Fruit fly (Drosophila melanogaster) whole organism, embryonic: ENCODE data around the gene Fur2.

Source experiments
- ATbp ChIP-seq: fragments of 200-800 bp; sonication (Bioruptor generic); optimal IDR thresholded peaks from 2 replicates; lab custom pipeline; 2017; ENCODE audit warnings: missing biosample characterization, mild to moderate bottlenecking, missing genetic modification characterization, missing genetic modification reagents
- BtbVII ChIP-seq: fragments of 200-800 bp; sonication (Bioruptor generic); optimal IDR thresholded peaks from 3 replicates; lab custom pipeline; 2017; ENCODE audit warnings: missing biosample characterization, mild to moderate bottlenecking, missing genetic modification characterization
- CG10274 ChIP-seq: fragments of 200-800 bp; sonication (Bioruptor generic); optimal IDR thresholded peaks from 3 replicates; lab custom pipeline; 2017; ENCODE audit warnings: missing biosample characterization, mild to moderate bottlenecking, missing genetic modification characterization
- CG10565 ChIP-seq: fragments of 200-800 bp; sonication (Bioruptor generic); optimal IDR thresholded peaks from 3 replicates; lab custom pipeline; 2016; ENCODE audit warnings: missing biosample characterization, mild to moderate bottlenecking, missing genetic modification characterization
- CG10979 ChIP-seq: fragments of 200-800 bp; sonication (Bioruptor generic); optimal IDR thresholded peaks from 2 replicates; lab custom pipeline; 2018; ENCODE audit warnings: missing biosample characterization, mild to moderate bottlenecking, missing genetic modification characterization, moderate library complexity
- CG11085 ChIP-seq: fragments of 200-800 bp; sonication (Bioruptor generic); IDR thresholded peaks from 2 replicates; pipeline ENCODE4 v1.3.6; 2022; ENCODE audit warnings: missing biosample characterization, missing genetic modification characterization
- CG11560 ChIP-seq: fragments of 200-800 bp; sonication (Bioruptor generic); IDR thresholded peaks from 3 replicates; pipeline ENCODE4 v1.3.6; 2022; ENCODE audit warnings: missing biosample characterization, missing genetic modification characterization
- CG12769 ChIP-seq: fragments of 200-800 bp; sonication (Bioruptor generic); optimal IDR thresholded peaks from 2 replicates; lab custom pipeline; 2019; ENCODE audit warnings: missing biosample characterization, mild to moderate bottlenecking, missing genetic modification characterization, moderate library complexity
- CG13894 ChIP-seq: fragments of 200-800 bp; sonication (Bioruptor generic); optimal IDR thresholded peaks from 3 replicates; lab custom pipeline; 2018; ENCODE audit warnings: missing biosample characterization, mild to moderate bottlenecking, missing genetic modification characterization, moderate library complexity
- CG14014 ChIP-seq: fragments of 200-800 bp; sonication (Bioruptor generic); IDR thresholded peaks from 2 replicates; pipeline ENCODE4 v1.3.6; 2022; ENCODE audit warnings: missing biosample characterization, missing genetic modification characterization
- CG15514 ChIP-seq: fragments of 200-800 bp; sonication (Bioruptor generic); optimal IDR thresholded peaks from 3 replicates; lab custom pipeline; 2017; ENCODE audit warnings: missing biosample characterization, missing genetic modification characterization, mild to moderate bottlenecking, moderate library complexity, missing genetic modification reagents
- CG17912 ChIP-seq: fragments of 200-800 bp; sonication (Bioruptor generic); optimal IDR thresholded peaks from 2 replicates; lab custom pipeline; 2018; ENCODE audit warnings: missing biosample characterization, mild to moderate bottlenecking, missing genetic modification characterization
- CG31388 ChIP-seq: fragments of 200-800 bp; sonication (Bioruptor generic); optimal IDR thresholded peaks from 2 replicates; lab custom pipeline; 2016; ENCODE audit warnings: missing biosample characterization, missing genetic modification characterization
- CG31441 ChIP-seq: fragments of 200-800 bp; sonication (Bioruptor generic); IDR thresholded peaks from 2 replicates; pipeline ENCODE4 v1.3.6; 2022; ENCODE audit warnings: missing biosample characterization, missing genetic modification characterization
- CG32767 ChIP-seq: fragments of 200-800 bp; sonication (Bioruptor generic); IDR thresholded peaks from 2 replicates; pipeline ENCODE4 v1.3.6; 2022; ENCODE audit warnings: missing biosample characterization, missing genetic modification characterization
- CG34224 ChIP-seq: fragments of 200-800 bp; sonication (Bioruptor generic); IDR thresholded peaks from 3 replicates; pipeline ENCODE4 v1.3.6; 2022; ENCODE audit warnings: missing biosample characterization, missing genetic modification characterization; ENCODE audit not compliant: partially characterized antibody
- CG3995 ChIP-seq: fragments of 200-800 bp; sonication (Bioruptor generic); optimal IDR thresholded peaks from 3 replicates; lab custom pipeline; 2016; ENCODE audit warnings: missing biosample characterization, missing genetic modification characterization
- CG4282 ChIP-seq: fragments of 200-800 bp; sonication (Bioruptor generic); optimal IDR thresholded peaks from 2 replicates; lab custom pipeline; 2016; ENCODE audit warnings: missing biosample characterization, missing genetic modification characterization
- CG4854 ChIP-seq: fragments of 200-800 bp; sonication (Bioruptor generic); optimal IDR thresholded peaks from 2 replicates; lab custom pipeline; 2016; ENCODE audit warnings: missing biosample characterization, missing genetic modification characterization, inconsistent platforms
- CG6791 ChIP-seq: fragments of 200-800 bp; sonication (Bioruptor generic); IDR thresholded peaks from 3 replicates; pipeline ENCODE4 v1.3.6; 2022; ENCODE audit warnings: missing biosample characterization, missing genetic modification characterization; ENCODE audit not compliant: partially characterized antibody
- CG9437 ChIP-seq: fragments of 200-800 bp; sonication (Bioruptor generic); optimal IDR thresholded peaks from 2 replicates; lab custom pipeline; 2018; ENCODE audit warnings: missing biosample characterization, mild to moderate bottlenecking, missing genetic modification characterization
- CG9932 ChIP-seq: fragments of 200-800 bp; sonication (Bioruptor generic); IDR thresholded peaks from 2 replicates; pipeline ENCODE4 v1.3.6; 2022; ENCODE audit warnings: missing biosample characterization, missing genetic modification characterization
- Deaf1 ChIP-seq: fragments of 200-800 bp; optimal IDR thresholded peaks from 3 replicates; lab custom pipeline; 2019; ENCODE audit warnings: missing biosample characterization, mild to moderate bottlenecking, missing genetic modification characterization, moderate library complexity
- Fer2 ChIP-seq: fragments of 200-800 bp; sonication (Bioruptor generic); optimal IDR thresholded peaks from 2 replicates; lab custom pipeline; 2018; ENCODE audit warnings: missing biosample characterization, mild to moderate bottlenecking, missing genetic modification characterization, moderate library complexity
- Hand ChIP-seq: fragments of 200-800 bp; sonication (Bioruptor generic); optimal IDR thresholded peaks from 2 replicates; lab custom pipeline; 2017; ENCODE audit warnings: mild to moderate bottlenecking, missing biosample characterization, missing genetic modification reagents, missing genetic modification characterization
- Hr78 ChIP-seq, 2 experiments: fragments of 200-800 bp in 1 of 2; fragments of >200 bp in 1 of 2; sonication (Bioruptor generic) in 1 of 2; optimal IDR thresholded peaks; 2 replicates each; lab custom pipeline; 2017 to 2019; ENCODE audit warnings: missing biosample characterization in 2 of 2, missing genetic modification characterization in 2 of 2, mild to moderate bottlenecking in 1 of 2, moderate library complexity in 1 of 2
- Lpt ChIP-seq: fragments of >200 bp; optimal IDR thresholded peaks from 2 replicates; lab custom pipeline; 2018; ENCODE audit warnings: missing biosample characterization, missing genetic modification characterization
- MBD-R2 ChIP-seq: fragments of 200-800 bp; sonication (Bioruptor generic); IDR thresholded peaks from 2 replicates; pipeline ENCODE4 v1.3.6; 2022; ENCODE audit warnings: missing biosample characterization, missing genetic modification characterization
- Max ChIP-seq: fragments of 200-800 bp; sonication (Bioruptor generic); optimal IDR thresholded peaks from 2 replicates; lab custom pipeline; 2016; ENCODE audit warnings: missing biosample characterization, mild to moderate bottlenecking, missing genetic modification characterization
- NK7.1 ChIP-seq: fragments of 200-800 bp; sonication (Bioruptor generic); optimal IDR thresholded peaks from 3 replicates; lab custom pipeline; 2016; ENCODE audit warnings: missing biosample characterization, missing genetic modification characterization
- Poxn ChIP-seq: fragments of 200-800 bp; sonication (Bioruptor generic); IDR thresholded peaks from 2 replicates; pipeline ENCODE4 v1.3.6; 2022; ENCODE audit warnings: missing biosample characterization, missing genetic modification characterization
- Sry-β ChIP-seq: fragments of 200-800 bp; sonication (Bioruptor generic); optimal IDR thresholded peaks from 2 replicates; lab custom pipeline; 2018; ENCODE audit warnings: missing biosample characterization, mild to moderate bottlenecking, missing genetic modification characterization, moderate library complexity
- Usf ChIP-seq: fragments of 200-800 bp; sonication (Bioruptor generic); optimal IDR thresholded peaks from 2 replicates; lab custom pipeline; 2017; ENCODE audit warnings: missing genotype, missing biosample characterization, missing genetic modification characterization
- Xbp1 ChIP-seq: fragments of 200-800 bp; sonication (Bioruptor generic); optimal IDR thresholded peaks from 3 replicates; lab custom pipeline; 2016; ENCODE audit warnings: missing biosample characterization, mild to moderate bottlenecking, missing genetic modification characterization
- ac ChIP-seq: fragments of 200-800 bp; sonication (Bioruptor generic); optimal IDR thresholded peaks from 3 replicates; lab custom pipeline; 2017; ENCODE audit warnings: missing biosample characterization, mild to moderate bottlenecking, missing genetic modification characterization
- amos ChIP-seq: fragments of 200-800 bp; sonication (Bioruptor generic); IDR thresholded peaks from 2 replicates; pipeline ENCODE4 v1.3.6; 2022; ENCODE audit warnings: missing biosample characterization, missing genetic modification characterization; ENCODE audit not compliant: partially characterized antibody
- bsh ChIP-seq, 2 experiments: fragments of 200-800 bp; sonication (Bioruptor generic); optimal IDR thresholded peaks; 2 replicates each; lab custom pipeline; 2017 to 2018; ENCODE audit warnings: mild to moderate bottlenecking in 2 of 2, missing biosample characterization in 2 of 2, missing genetic modification characterization in 2 of 2, moderate library complexity in 1 of 2
- gsb ChIP-seq: fragments of 200-800 bp; sonication (Bioruptor generic); IDR thresholded peaks from 2 replicates; pipeline ENCODE4 v1.3.6; 2022; ENCODE audit warnings: missing biosample characterization, missing genetic modification characterization
- gsb-n ChIP-seq: fragments of 200-800 bp; sonication (Bioruptor generic); optimal IDR thresholded peaks from 3 replicates; lab custom pipeline; 2018; ENCODE audit warnings: missing biosample characterization, mild to moderate bottlenecking, missing genetic modification characterization
- kni ChIP-seq: fragments of 200-800 bp; sonication (Bioruptor generic); optimal IDR thresholded peaks from 3 replicates; lab custom pipeline; 2017; ENCODE audit warnings: mild to moderate bottlenecking, missing biosample characterization, missing genetic modification reagents, missing genetic modification characterization
- mam ChIP-seq: fragments of 200-800 bp; sonication (Bioruptor generic); optimal IDR thresholded peaks from 3 replicates; lab custom pipeline; 2016; ENCODE audit warnings: missing biosample characterization, missing genetic modification characterization
- nerfin-2 ChIP-seq: fragments of 200-800 bp; sonication (Bioruptor generic); IDR thresholded peaks from 2 replicates; pipeline ENCODE4 v1.3.6; 2022; ENCODE audit warnings: missing biosample characterization, missing genetic modification characterization; ENCODE audit not compliant: partially characterized antibody
- sd ChIP-seq: fragments of 200-800 bp; sonication (Bioruptor generic); optimal IDR thresholded peaks from 3 replicates; lab custom pipeline; 2018; ENCODE audit warnings: missing biosample characterization, mild to moderate bottlenecking, missing genetic modification characterization, moderate library complexity
- so ChIP-seq: fragments of 200-800 bp; sonication (Bioruptor generic); IDR thresholded peaks from 3 replicates; pipeline ENCODE4 v1.3.6; 2022; ENCODE audit warnings: missing biosample characterization, missing genetic modification characterization
- stwl ChIP-seq: fragments of 200-800 bp; sonication (Bioruptor generic); optimal IDR thresholded peaks from 3 replicates; lab custom pipeline; 2018; ENCODE audit warnings: missing biosample characterization, mild to moderate bottlenecking, missing genetic modification characterization, moderate library complexity
- unc-4 ChIP-seq: fragments of 200-800 bp; sonication (Bioruptor generic); IDR thresholded peaks from 2 replicates; pipeline ENCODE4 v1.3.6; 2022; ENCODE audit warnings: missing biosample characterization, missing genetic modification characterization; ENCODE audit not compliant: partially characterized antibody
- vfl ChIP-seq: fragments of 200-800 bp; sonication (Bioruptor generic); optimal IDR thresholded peaks from 2 replicates; lab custom pipeline; 2016; ENCODE audit warnings: missing biosample characterization, missing genetic modification characterization
- zen ChIP-seq: fragments of 200-800 bp; sonication (Bioruptor generic); optimal IDR thresholded peaks from 3 replicates; lab custom pipeline; 2018; ENCODE audit warnings: missing biosample characterization, mild to moderate bottlenecking, missing genetic modification characterization, moderate library complexity

Fur2 gene

dm6 chrX:16333434-16334141 lies 39.3 kb upstream of the Fur2 start, which contains the start of the genes CG9921 and Dsp1 (continued):
- no peak for TF ChIP-seq ac (GFP tag; lab: Kevin White, UChicago)
- no peak for TF ChIP-seq Lpt (GFP tag; lab: Kevin White, UChicago)
- no peak for TF ChIP-seq kni (GFP tag; lab: Kevin White, UChicago)
- peak; percentile 2 for TF ChIP-seq CG13894 (tag; lab: Kevin White, UChicago)
- TF ChIP-seq CG31441 (GFP tag; lab: Robert Waterston, UW), result no peak
- no peak for TF ChIP-seq Fer2
- no peak for TF ChIP-seq CG4854 (GFP tag; lab: Kevin White, UChicago)
- TF ChIP-seq CG11560 (tag; lab: Robert Waterston, UW), result no peak
- TF ChIP-seq stwl (tag; lab: Kevin White, UChicago), result no peak
- TF ChIP-seq Hand (GFP tag; lab: Kevin White, UChicago), result peak; percentile 18
- no peak for TF ChIP-seq gsb-n (tag; lab: Kevin White, UChicago)
- TF ChIP-seq amos, result peak; percentile 17; the same call in 1 of the 2 replicates
- TF ChIP-seq nerfin-2 (GFP tag; lab: Robert Waterston, UW), result no peak
- TF ChIP-seq CG4282 (GFP tag; lab: Kevin White, UChicago), result no peak
- TF ChIP-seq Hr78 (GFP tag; optimal IDR thresholded peaks at IDR 0.05; lab: Kevin White, UChicago), result no peak
- no peak for TF ChIP-seq CG10274 (GFP tag; lab: Kevin White, UChicago)
- 0 out of 2 replicates have a peak, but pooled peaks have one; percentile 21 for TF ChIP-seq CG14014 (GFP tag; lab: Robert Waterston, UW)
- no peak for TF ChIP-seq CG10565 (GFP tag; lab: Kevin White, UChicago)
- no peak for TF ChIP-seq CG31388 (GFP tag; lab: Kevin White, UChicago)
- no peak for TF ChIP-seq CG17912
- TF ChIP-seq CG10979 (tag; lab: Kevin White, UChicago), result no peak
- no peak for TF ChIP-seq CG11085 (GFP tag; lab: Robert Waterston, UW)
- TF ChIP-seq BtbVII (GFP tag; lab: Kevin White, UChicago), result no peak
- TF ChIP-seq NK7.1 (GFP tag; lab: Kevin White, UChicago), result no peak
- no peak for TF ChIP-seq CG12769 (tag; lab: Kevin White, UChicago)
- no peak for TF ChIP-seq Max
- no peak for TF ChIP-seq vfl (GFP tag; lab: Kevin White, UChicago)
- TF ChIP-seq gsb (GFP tag; lab: Robert Waterston, UW), result no peak
- TF ChIP-seq Poxn, result no peak
- TF ChIP-seq CG9437 (GFP tag; lab: Kevin White, UChicago), result no peak
- TF ChIP-seq MBD-R2 (GFP tag; lab: Robert Waterston, UW), result no peak
- no peak for TF ChIP-seq CG6791
- TF ChIP-seq ATbp (GFP tag; lab: Kevin White, UChicago), result no peak
- TF ChIP-seq zen (tag; lab: Kevin White, UChicago), result no peak
- no peak for TF ChIP-seq bsh (GFP tag; optimal IDR thresholded peaks at IDR 0.05; lab: Kevin White, UChicago)
- peak; percentile 66 for TF ChIP-seq Deaf1 (tag; lab: Kevin White, UChicago)
- TF ChIP-seq CG3995 (GFP tag; lab: Kevin White, UChicago), result no peak
- peak; percentile 15; the same call in 1 of the 3 replicates for TF ChIP-seq so (GFP tag; lab: Robert Waterston, UW)
- 0 out of 3 replicates have a peak, but pooled peaks have one; percentile 47 for TF ChIP-seq CG34224
- no peak for TF ChIP-seq Sry-β (GFP tag; lab: Kevin White, UChicago)
- no peak for TF ChIP-seq Usf
- no peak for TF ChIP-seq sd
- peak; percentile 42 for TF ChIP-seq CG9932 (GFP tag; lab: Robert Waterston, UW)
- TF ChIP-seq CG15514 (GFP tag; lab: Kevin White, UChicago), result peak; percentile 72
- TF ChIP-seq mam (GFP tag; lab: Kevin White, UChicago), result no peak
- no peak for TF ChIP-seq Xbp1 (GFP tag; lab: Kevin White, UChicago)
- 0 out of 2 replicates have a peak, but pooled peaks have one; percentile 21 for TF ChIP-seq unc-4 (GFP tag; lab: Robert Waterston, UW)
- TF ChIP-seq CG32767 (GFP tag; lab: Robert Waterston, UW), result peak; percentile 90
